Worm (Caenorhabditis elegans) whole organism, L1 larva: ENCODE data around the gene tin-10.

Experiments
- C04F5.9 ChIP-seq: sonication (generic microtip); optimal IDR thresholded peaks from 2 replicates; lab custom pipeline; 2016; ENCODE audit warnings: missing genetic modification characterization, missing compliant biosample characterization
- C16A3.4 ChIP-seq: fragments of 150-350 bp; optimal IDR thresholded peaks from 2 replicates; lab custom pipeline; 2014; ENCODE audit warnings: missing biosample characterization, missing genetic modification characterization
- aha-1 ChIP-seq: fragments of 150-350 bp; optimal IDR thresholded peaks from 2 replicates; lab custom pipeline; 2014; ENCODE audit warnings: missing biosample characterization, missing genetic modification characterization
- ceh-63 ChIP-seq: fragments of 200-800 bp; sonication (Bioruptor generic); optimal IDR thresholded peaks from 2 replicates; lab custom pipeline; 2018; ENCODE audit warnings: mild to moderate bottlenecking, missing genetic modification characterization, missing compliant biosample characterization
- ceh-8 ChIP-seq: fragments of 200-800 bp; sonication (Bioruptor generic); optimal IDR thresholded peaks from 2 replicates; lab custom pipeline; 2018; ENCODE audit warnings: mild to moderate bottlenecking, missing genetic modification characterization, moderate library complexity, missing compliant biosample characterization
- efl-1 ChIP-seq, 4 experiments: fragments of 150-350 bp; optimal IDR thresholded peaks in 3 of 4; peaks in 1 of 4; 1 replicate in 1 of 4; 2 replicates in 3 of 4; lab custom pipeline; 2014; ENCODE audit warnings: missing biosample characterization in 2 of 4, missing genetic modification characterization in 2 of 4, missing genetic modification reagents in 2 of 4
- elt-3 ChIP-seq, 6 experiments: fragments of 150-350 bp in 1 of 6; sonication (generic microtip); optimal IDR thresholded peaks; 2 replicates each; lab custom pipeline; 2017 to 2018; ENCODE audit warnings: missing biosample characterization in 6 of 6, missing genetic modification characterization in 6 of 6, inconsistent platforms in 1 of 6
- fkh-10 ChIP-seq: sonication (generic microtip); optimal IDR thresholded peaks from 2 replicates; lab custom pipeline; 2017; ENCODE audit warnings: missing biosample characterization, missing genetic modification reagents, missing genetic modification characterization
- hpl-2 ChIP-seq: fragments of 150-350 bp; optimal IDR thresholded peaks from 2 replicates; lab custom pipeline; 2014; ENCODE audit warnings: missing biosample characterization, missing genetic modification reagents, missing genetic modification characterization
- irx-1 ChIP-seq: sonication (generic microtip); optimal IDR thresholded peaks from 2 replicates; lab custom pipeline; 2016; ENCODE audit warnings: missing genetic modification characterization, missing compliant biosample characterization
- isw-1 ChIP-seq: fragments of 200-800 bp; sonication (Bioruptor generic); IDR thresholded peaks from 2 replicates; pipeline ENCODE4 v1.3.6; 2022; ENCODE audit warnings: missing genetic modification characterization, missing compliant biosample characterization
- lin-35 ChIP-seq, 2 experiments: fragments of 150-350 bp; optimal IDR thresholded peaks; 2 replicates each; lab custom pipeline; 2014; ENCODE audit warnings: missing biosample characterization in 2 of 2, missing genetic modification characterization in 2 of 2, missing genetic modification reagents in 2 of 2
- lir-3 ChIP-seq: sonication (generic microtip); optimal IDR thresholded peaks from 2 replicates; lab custom pipeline; 2016; ENCODE audit warnings: mild to moderate bottlenecking, missing genetic modification characterization, moderate library complexity, missing compliant biosample characterization; ENCODE audit not compliant: poor library complexity
- lsy-2 ChIP-seq, 2 experiments: fragments of 150-350 bp; optimal IDR thresholded peaks; 2 replicates each; lab custom pipeline; 2014; ENCODE audit warnings: missing biosample characterization in 2 of 2, missing genetic modification characterization in 2 of 2
- mdl-1 ChIP-seq, 2 experiments: fragments of 150-350 bp; optimal IDR thresholded peaks; 2 replicates each; lab custom pipeline; 2014 to 2017; ENCODE audit warnings: missing biosample characterization in 2 of 2, missing genetic modification characterization in 2 of 2, inconsistent platforms in 1 of 2
- mep-1 ChIP-seq: fragments of 150-350 bp; optimal IDR thresholded peaks from 2 replicates; lab custom pipeline; 2014; ENCODE audit warnings: missing biosample characterization, missing genetic modification characterization
- nhr-12 ChIP-seq: sonication (generic microtip); optimal IDR thresholded peaks from 2 replicates; lab custom pipeline; 2017; ENCODE audit warnings: missing biosample characterization, missing genetic modification characterization
- nhr-237 ChIP-seq: fragments of 150-350 bp; optimal IDR thresholded peaks from 2 replicates; lab custom pipeline; 2014; ENCODE audit warnings: missing biosample characterization, missing genetic modification characterization
- nhr-28 ChIP-seq: fragments of 150-350 bp; optimal IDR thresholded peaks from 2 replicates; lab custom pipeline; 2014; ENCODE audit warnings: missing biosample characterization, missing genetic modification characterization
- nhr-71 ChIP-seq: sonication (generic microtip); optimal IDR thresholded peaks from 2 replicates; lab custom pipeline; 2016; ENCODE audit warnings: mild to moderate bottlenecking, missing genetic modification characterization, moderate library complexity, missing compliant biosample characterization
- nhr-77 ChIP-seq: fragments of 150-350 bp; optimal IDR thresholded peaks from 2 replicates; lab custom pipeline; 2014; ENCODE audit warnings: missing biosample characterization, missing genetic modification characterization
- nhr-85 ChIP-seq: sonication (generic microtip); peaks from one replicate; lab custom pipeline; 2016; ENCODE audit warnings: missing genetic modification characterization, inconsistent platforms, missing compliant biosample characterization
- nhr-90 ChIP-seq: sonication (generic microtip); optimal IDR thresholded peaks from 2 replicates; lab custom pipeline; 2016; ENCODE audit warnings: mild to moderate bottlenecking, missing genetic modification characterization, missing compliant biosample characterization; ENCODE audit not compliant: poor library complexity
- pag-3 ChIP-seq: sonication (generic microtip); optimal IDR thresholded peaks from 2 replicates; lab custom pipeline; 2017; ENCODE audit warnings: missing genetic modification characterization, mild to moderate bottlenecking, missing compliant biosample characterization, antibody characterized with exemption, borderline replicate concordance; ENCODE audit not compliant: insufficient read depth
- pax-3 ChIP-seq: fragments of 200-800 bp; sonication (Bioruptor generic); optimal IDR thresholded peaks from 2 replicates; lab custom pipeline; 2018; ENCODE audit warnings: mild to moderate bottlenecking, missing genetic modification characterization, moderate library complexity, missing compliant biosample characterization
- sox-4 ChIP-seq: sonication (generic microtip); optimal IDR thresholded peaks from 2 replicates; lab custom pipeline; 2016; ENCODE audit warnings: missing genetic modification characterization, missing compliant biosample characterization
- sup-37 ChIP-seq: fragments of 200-800 bp; sonication (Bioruptor generic); optimal IDR thresholded peaks from 2 replicates; lab custom pipeline; 2018; ENCODE audit warnings: mild to moderate bottlenecking, missing genetic modification characterization, missing compliant biosample characterization
- swsn-7 ChIP-seq: sonication (generic microtip); optimal IDR thresholded peaks from 2 replicates; lab custom pipeline; 2016; ENCODE audit warnings: missing genetic modification characterization, missing compliant biosample characterization
- tlp-1 ChIP-seq: fragments of 150-350 bp; optimal IDR thresholded peaks from 2 replicates; lab custom pipeline; 2014; ENCODE audit warnings: missing biosample characterization, missing genetic modification characterization
- unc-30 ChIP-seq: sonication (generic microtip); optimal IDR thresholded peaks from 2 replicates; lab custom pipeline; 2017; ENCODE audit warnings: missing biosample characterization, missing genetic modification characterization
- zag-1 ChIP-seq: fragments of 150-350 bp; optimal IDR thresholded peaks from 2 replicates; lab custom pipeline; 2014; ENCODE audit warnings: missing biosample characterization, missing genetic modification characterization
- ztf-4 ChIP-seq: fragments of 150-350 bp; optimal IDR thresholded peaks from 2 replicates; lab custom pipeline; 2014; ENCODE audit warnings: missing biosample characterization, missing genetic modification characterization

The tin-10 gene

ce11 chrIII:11496496-11496895, 6.2 kb downstream of the tin-10 start, which contains the start of gene Y66D12A.24 (continued):
- no peak for TF ChIP-seq nhr-237 (tag; lab: Kevin White, UChicago)
- no peak for TF ChIP-seq lir-3 (tag; lab: Kevin White, UChicago)
- TF ChIP-seq fkh-10 = no peak
- no peak for TF ChIP-seq isw-1 (GFP tag; lab: Robert Waterston, UW)
- TF ChIP-seq nhr-77 (tag; lab: Kevin White, UChicago) = no peak
- TF ChIP-seq nhr-90 (tag; lab: Kevin White, UChicago) = peak; percentile 5
- no peak for TF ChIP-seq C04F5.9 (tag; lab: Kevin White, UChicago)
- no peak for TF ChIP-seq nhr-71 (tag; lab: Kevin White, UChicago)
- TF ChIP-seq swsn-7 (tag; lab: Kevin White, UChicago) = no peak
- TF ChIP-seq lsy-2 (tag; optimal IDR thresholded peaks at IDR 0.05; lab: Kevin White, UChicago) = no peak
- no peak for TF ChIP-seq ceh-63 (GFP tag; lab: Kevin White, UChicago)
- no peak for TF ChIP-seq hpl-2
- TF ChIP-seq unc-30 (tag; lab: Kevin White, UChicago) = no peak
- TF ChIP-seq nhr-85 (tag; lab: Kevin White, UChicago) = peak; percentile 32
- TF ChIP-seq lin-35 (GFP tag; optimal IDR thresholded peaks at IDR 0.05; lab: Kevin White, UChicago) = peak in 1 of 2 experiments; percentile 44
- TF ChIP-seq zag-1 (tag; lab: Kevin White, UChicago) = no peak
- TF ChIP-seq tlp-1 (tag; lab: Kevin White, UChicago) = no peak
- TF ChIP-seq mdl-1 (tag; optimal IDR thresholded peaks at IDR 0.05; lab: Kevin White, UChicago) = no peak
- no peak for TF ChIP-seq ztf-4 (tag; lab: Kevin White, UChicago)
- no peak for TF ChIP-seq C16A3.4
- TF ChIP-seq elt-3 (tag; optimal IDR thresholded peaks at IDR 0.05; lab: Kevin White, UChicago) = peak in 1 of 6 experiments; percentile 4
- no peak for TF ChIP-seq pag-3 (tag; lab: Kevin White, UChicago)
- no peak for TF ChIP-seq mep-1 (tag; lab: Kevin White, UChicago)
- TF ChIP-seq, all 84 proteins: peak for 8

ce11 chrIII:11492489-11492888, 10.2 kb downstream of the tin-10 start:
- no peak for TF ChIP-seq hpl-2
- TF ChIP-seq nhr-85 (tag; lab: Kevin White, UChicago) = peak; percentile 24

- no peak for TF ChIP-seq aha-1 (tag; lab: Kevin White, UChicago)
- TF ChIP-seq pax-3 = no peak
- TF ChIP-seq nhr-90 (tag; lab: Kevin White, UChicago) = no peak
- TF ChIP-seq sox-4 = no peak
- TF ChIP-seq sup-37 = no peak
- TF ChIP-seq nhr-12 = no peak
- TF ChIP-seq nhr-85 (tag; lab: Kevin White, UChicago) = no peak
- TF ChIP-seq ceh-8 (GFP tag; lab: Kevin White, UChicago) = no peak
- no peak for TF ChIP-seq nhr-28 (tag; lab: Kevin White, UChicago)
- no peak for TF ChIP-seq irx-1 (tag; lab: Kevin White, UChicago)
These were observed 12.4 kb downstream of the tin-10 start for ce11 chrIII:11490221-11490620.

ce11 chrIII:11489601-11490000, 13.1 kb downstream of the tin-10 start:
- no peak for TF ChIP-seq unc-30 (tag; lab: Kevin White, UChicago)
- no peak for TF ChIP-seq efl-1 (optimal IDR thresholded peaks at IDR 0.05; lab: Kevin White, UChicago)
- TF ChIP-seq efl-1 (GFP tag; optimal IDR thresholded peaks at IDR 0.05 in 1 of 2; lab: Kevin White, UChicago) = peak in 1 of 2 experiments; percentile 11
- TF ChIP-seq sox-4 = no peak

- TF ChIP-seq efl-1 (optimal IDR thresholded peaks at IDR 0.05; lab: Kevin White, UChicago) (no peak), efl-1 (GFP tag; optimal IDR thresholded peaks at IDR 0.05 in 1 of 2; lab: Kevin White, UChicago) (peak in 1 of 2 experiments; percentile 77), mdl-1 (tag; optimal IDR thresholded peaks at IDR 0.05; lab: Kevin White, UChicago) (no peak)
- TF ChIP-seq, all 84 proteins: peak for 1
These were observed 13.8 kb downstream of the tin-10 start for ce11 chrIII:11488662-11489349.
